Worm (Caenorhabditis elegans): ENCODE data around the gene F49H6.15.

- TF ChIP-seq tbx-37 (GFP tag; conservative IDR thresholded peaks at IDR 0.05) (no peak), ama-1 (optimal IDR thresholded peaks at IDR 0.05) (no peak), scrt-1 (GFP tag; IDR thresholded peaks at IDR 0.05) (no peak), ceh-13 (GFP tag; optimal IDR thresholded peaks at IDR 0.05) (no peak), sea-1 (GFP tag; conservative IDR thresholded peaks at IDR 0.05) (no peak), flt-1 (GFP tag; IDR thresholded peaks at IDR 0.05) (no peak), tra-4 (tag; optimal IDR thresholded peaks at IDR 0.05) (no peak), hmg-4 (GFP tag; optimal IDR thresholded peaks at IDR 0.05) (no peak), F13C5.2 (tag; optimal IDR thresholded peaks at IDR 0.05) (no peak), B0310.2 (tag; optimal IDR thresholded peaks at IDR 0.05) (no peak), tbx-11 (GFP tag; IDR thresholded peaks at IDR 0.05) (no peak)
Observed at ce11 chrV:17071578-17071977, 45.4 kb upstream of the F49H6.15 start, which contains the start of gene srbc-14.

Data from whole organism, early embryonic.